Fruit fly (Drosophila melanogaster) whole organism, embryonic: ENCODE results near the gene Shawn.
A peak's percentile ranks its signal among the peaks of the same experiment; 100 is the strongest.

ENCODE experiments used
- Abd-B ChIP-seq: fragments of 200-800 bp; sonication (Bioruptor generic); optimal IDR thresholded peaks from 2 replicates; lab custom pipeline; 2018; ENCODE audit warnings: missing biosample characterization, mild to moderate bottlenecking, missing genetic modification characterization, moderate library complexity
- Blimp-1 ChIP-seq: fragments of 200-800 bp; sonication (Bioruptor generic); optimal IDR thresholded peaks from 3 replicates; lab custom pipeline; 2018; ENCODE audit warnings: missing biosample characterization, missing genetic modification characterization, mild to moderate bottlenecking, moderate library complexity, missing genetic modification reagents
- BtbVII ChIP-seq: fragments of 200-800 bp; sonication (Bioruptor generic); optimal IDR thresholded peaks from 3 replicates; lab custom pipeline; 2017; ENCODE audit warnings: missing biosample characterization, mild to moderate bottlenecking, missing genetic modification characterization
- CG12299 ChIP-seq: fragments of 200-800 bp; sonication (Bioruptor generic); optimal IDR thresholded peaks from 2 replicates; lab custom pipeline; 2018; ENCODE audit warnings: missing biosample characterization, mild to moderate bottlenecking, missing genetic modification characterization
- CG13624 ChIP-seq: fragments of 200-800 bp; sonication (Bioruptor generic); optimal IDR thresholded peaks from 2 replicates; lab custom pipeline; 2016; ENCODE audit warnings: missing biosample characterization, missing genetic modification characterization
- CG13894 ChIP-seq: fragments of 200-800 bp; sonication (Bioruptor generic); optimal IDR thresholded peaks from 3 replicates; lab custom pipeline; 2018; ENCODE audit warnings: missing biosample characterization, mild to moderate bottlenecking, missing genetic modification characterization, moderate library complexity
- CG2678 ChIP-seq: fragments of 200-800 bp; sonication (Bioruptor generic); optimal IDR thresholded peaks from 3 replicates; lab custom pipeline; 2019; ENCODE audit warnings: missing biosample characterization, mild to moderate bottlenecking, missing genetic modification characterization, moderate library complexity
- CG30020 ChIP-seq: fragments of 200-800 bp; optimal IDR thresholded peaks from 2 replicates; lab custom pipeline; 2019; ENCODE audit warnings: missing biosample characterization, mild to moderate bottlenecking, missing genetic modification characterization, moderate library complexity
- CG31224 ChIP-seq: fragments of 200-800 bp; sonication (Bioruptor generic); IDR thresholded peaks from 2 replicates; pipeline ENCODE4 v1.3.6; 2022; ENCODE audit warnings: missing biosample characterization, missing genetic modification characterization
- CG31388 ChIP-seq: fragments of 200-800 bp; sonication (Bioruptor generic); optimal IDR thresholded peaks from 2 replicates; lab custom pipeline; 2016; ENCODE audit warnings: missing biosample characterization, missing genetic modification characterization
- CG3995 ChIP-seq: fragments of 200-800 bp; sonication (Bioruptor generic); optimal IDR thresholded peaks from 3 replicates; lab custom pipeline; 2016; ENCODE audit warnings: missing biosample characterization, missing genetic modification characterization
- CG4707 ChIP-seq: fragments of 200-800 bp; sonication (Bioruptor generic); optimal IDR thresholded peaks from 2 replicates; lab custom pipeline; 2018; ENCODE audit warnings: missing biosample characterization, mild to moderate bottlenecking, missing genetic modification characterization, moderate library complexity
- CG4820 ChIP-seq: fragments of 200-800 bp; sonication (Bioruptor generic); optimal IDR thresholded peaks from 3 replicates; lab custom pipeline; 2016; ENCODE audit warnings: missing biosample characterization, missing genetic modification characterization
- CG5180 ChIP-seq: fragments of 200-800 bp; sonication (Bioruptor generic); optimal IDR thresholded peaks from 3 replicates; lab custom pipeline; 2017; ENCODE audit warnings: missing biosample characterization, missing genetic modification characterization, mild to moderate bottlenecking, moderate library complexity, missing genetic modification reagents
- CG6813 ChIP-seq: fragments of 200-800 bp; sonication (Bioruptor generic); optimal IDR thresholded peaks from 2 replicates; lab custom pipeline; 2017; ENCODE audit warnings: missing biosample characterization, missing genetic modification characterization, mild to moderate bottlenecking, moderate library complexity, missing genetic modification reagents
- CG7839 ChIP-seq: fragments of 200-800 bp; sonication (Bioruptor generic); optimal IDR thresholded peaks from 3 replicates; lab custom pipeline; 2018; ENCODE audit warnings: missing biosample characterization, mild to moderate bottlenecking, missing genetic modification characterization, moderate library complexity
- CG7963 ChIP-seq: fragments of 200-800 bp; sonication (Bioruptor generic); IDR thresholded peaks from 3 replicates; pipeline ENCODE4 v1.3.6; 2022; ENCODE audit warnings: missing biosample characterization, missing genetic modification characterization; ENCODE audit not compliant: partially characterized antibody
- CG9437 ChIP-seq: fragments of 200-800 bp; sonication (Bioruptor generic); optimal IDR thresholded peaks from 2 replicates; lab custom pipeline; 2018; ENCODE audit warnings: missing biosample characterization, mild to moderate bottlenecking, missing genetic modification characterization
- CG9797 ChIP-seq: fragments of 200-800 bp; sonication (Bioruptor generic); optimal IDR thresholded peaks from 3 replicates; lab custom pipeline; 2018; ENCODE audit warnings: missing biosample characterization, mild to moderate bottlenecking, missing genetic modification characterization
- CrebB ChIP-seq: fragments of 200-800 bp; sonication (Bioruptor generic); optimal IDR thresholded peaks from 3 replicates; lab custom pipeline; 2018; ENCODE audit warnings: missing biosample characterization, mild to moderate bottlenecking, missing genetic modification characterization
- Ets97D ChIP-seq: fragments of 200-800 bp; sonication (Bioruptor generic); optimal IDR thresholded peaks from 3 replicates; lab custom pipeline; 2016; ENCODE audit warnings: missing biosample characterization, missing genetic modification characterization
- H15 ChIP-seq: fragments of 200-800 bp; sonication (Bioruptor generic); IDR thresholded peaks from 3 replicates; pipeline ENCODE4 v1.3.6; 2022; ENCODE audit warnings: missing biosample characterization, missing genetic modification characterization
- HHEX ChIP-seq: fragments of 200-800 bp; sonication (Bioruptor generic); optimal IDR thresholded peaks from 3 replicates; lab custom pipeline; 2017; ENCODE audit warnings: missing biosample characterization, mild to moderate bottlenecking, missing genetic modification characterization, missing genetic modification reagents
- HLH54F ChIP-seq: fragments of 200-800 bp; sonication (Bioruptor generic); optimal IDR thresholded peaks from 3 replicates; lab custom pipeline; 2016; ENCODE audit warnings: missing biosample characterization, missing genetic modification characterization
- MTF-1 ChIP-seq: fragments of 200-800 bp; sonication (Bioruptor generic); optimal IDR thresholded peaks from 2 replicates; lab custom pipeline; 2018; ENCODE audit warnings: missing biosample characterization, mild to moderate bottlenecking, missing genetic modification characterization, borderline replicate concordance
- Mes4 ChIP-seq: fragments of 200-800 bp; sonication (Bioruptor generic); optimal IDR thresholded peaks from 2 replicates; lab custom pipeline; 2016; ENCODE audit warnings: missing biosample characterization, missing genetic modification characterization
- NC2β ChIP-seq: fragments of 200-800 bp; sonication (Bioruptor generic); optimal IDR thresholded peaks from 2 replicates; lab custom pipeline; 2016; ENCODE audit warnings: missing biosample characterization, missing genetic modification characterization
- Neu2 ChIP-seq: fragments of 200-800 bp; sonication (Bioruptor generic); optimal IDR thresholded peaks from 3 replicates; lab custom pipeline; 2016; ENCODE audit warnings: missing biosample characterization, missing genetic modification characterization, borderline replicate concordance
- Nf-YA ChIP-seq: fragments of 200-800 bp; sonication (Bioruptor generic); IDR thresholded peaks from 2 replicates; pipeline ENCODE4 v1.3.6; 2022; ENCODE audit warnings: missing biosample characterization, missing genetic modification characterization
- Oli ChIP-seq: fragments of 200-800 bp; sonication (Bioruptor generic); optimal IDR thresholded peaks from 2 replicates; lab custom pipeline; 2018; ENCODE audit warnings: missing biosample characterization, mild to moderate bottlenecking, missing genetic modification characterization, moderate library complexity
- Poxn ChIP-seq: fragments of 200-800 bp; sonication (Bioruptor generic); IDR thresholded peaks from 2 replicates; pipeline ENCODE4 v1.3.6; 2022; ENCODE audit warnings: missing biosample characterization, missing genetic modification characterization
- Ravus ChIP-seq: fragments of 200-800 bp; sonication (Bioruptor generic); IDR thresholded peaks from 2 replicates; pipeline ENCODE4 v1.3.6; 2022; ENCODE audit warnings: missing biosample characterization, missing genetic modification characterization
- Sox102F ChIP-seq: fragments of 200-800 bp; sonication (Bioruptor generic); optimal IDR thresholded peaks from 2 replicates; lab custom pipeline; 2018; ENCODE audit warnings: missing biosample characterization, mild to moderate bottlenecking, missing genetic modification characterization, moderate library complexity
- Stat92E ChIP-seq, 3 experiments: fragments of >200 bp in 2 of 3; fragments of 200-800 bp in 1 of 3; sonication (Bioruptor generic) in 1 of 3; optimal IDR thresholded peaks; 2 replicates each; lab custom pipeline; 2017 to 2019; ENCODE audit warnings: missing biosample characterization in 3 of 3, missing genetic modification characterization in 3 of 3, mild to moderate bottlenecking in 1 of 3, moderate library complexity in 1 of 3
- amos ChIP-seq: fragments of 200-800 bp; sonication (Bioruptor generic); IDR thresholded peaks from 2 replicates; pipeline ENCODE4 v1.3.6; 2022; ENCODE audit warnings: missing biosample characterization, missing genetic modification characterization; ENCODE audit not compliant: partially characterized antibody
- dpn ChIP-seq, 2 experiments: fragments of 200-800 bp; sonication (Bioruptor generic); optimal IDR thresholded peaks; 3 replicates each; lab custom pipeline; 2016; ENCODE audit warnings: missing biosample characterization in 2 of 2, missing genetic modification characterization in 2 of 2
- ewg ChIP-seq: fragments of 200-800 bp; sonication (Bioruptor generic); optimal IDR thresholded peaks from 3 replicates; lab custom pipeline; 2017; ENCODE audit warnings: mild to moderate bottlenecking, missing biosample characterization, missing genetic modification reagents, missing genetic modification characterization
- eyg ChIP-seq: fragments of 200-800 bp; sonication (Bioruptor generic); optimal IDR thresholded peaks from 3 replicates; lab custom pipeline; 2016; ENCODE audit warnings: missing biosample characterization, missing genetic modification characterization
- gem ChIP-seq: fragments of 200-800 bp; sonication (Bioruptor generic); optimal IDR thresholded peaks from 2 replicates; lab custom pipeline; 2019; ENCODE audit warnings: missing biosample characterization, mild to moderate bottlenecking, missing genetic modification characterization, moderate library complexity
- gt ChIP-seq: fragments of 200-800 bp; sonication (Bioruptor generic); IDR thresholded peaks from 2 replicates; pipeline ENCODE4 v1.3.6; 2022; ENCODE audit warnings: missing biosample characterization, missing genetic modification characterization
- hb ChIP-seq: fragments of 200-800 bp; sonication (Bioruptor generic); IDR thresholded peaks from 3 replicates; pipeline ENCODE4 v1.3.6; 2022; ENCODE audit warnings: missing biosample characterization, missing genetic modification characterization; ENCODE audit not compliant: partially characterized antibody
- her ChIP-seq: fragments of 200-800 bp; sonication (Bioruptor generic); optimal IDR thresholded peaks from 2 replicates; lab custom pipeline; 2016; ENCODE audit warnings: missing biosample characterization, missing genetic modification characterization
- jing ChIP-seq: fragments of 200-800 bp; sonication (Bioruptor generic); optimal IDR thresholded peaks from 2 replicates; lab custom pipeline; 2018; ENCODE audit warnings: missing biosample characterization, mild to moderate bottlenecking, missing genetic modification characterization
- lmd ChIP-seq: fragments of 200-800 bp; sonication (Bioruptor generic); IDR thresholded peaks from 2 replicates; pipeline ENCODE4 v1.3.6; 2022; ENCODE audit warnings: missing biosample characterization, missing genetic modification characterization
- p53 ChIP-seq: fragments of 200-800 bp; sonication (Bioruptor generic); optimal IDR thresholded peaks from 2 replicates; lab custom pipeline; 2016; ENCODE audit warnings: missing biosample characterization, missing genetic modification characterization
- pita ChIP-seq: fragments of 200-800 bp; sonication (Bioruptor generic); optimal IDR thresholded peaks from 2 replicates; lab custom pipeline; 2017; ENCODE audit warnings: missing biosample characterization, mild to moderate bottlenecking, missing genetic modification characterization
- seq ChIP-seq: fragments of 200-800 bp; sonication (Bioruptor generic); IDR thresholded peaks from 2 replicates; pipeline ENCODE4 v1.3.6; 2022; ENCODE audit warnings: missing biosample characterization, missing genetic modification characterization
- vnd ChIP-seq: fragments of 200-800 bp; sonication (Bioruptor generic); IDR thresholded peaks from 3 replicates; pipeline ENCODE4 v1.3.6; 2022; ENCODE audit warnings: missing biosample characterization, missing genetic modification characterization; ENCODE audit not compliant: partially characterized antibody
- vvl ChIP-seq: fragments of 200-800 bp; sonication (Bioruptor generic); IDR thresholded peaks from 2 replicates; pipeline ENCODE4 v1.3.6; 2022; ENCODE audit warnings: missing biosample characterization, missing genetic modification characterization

Shawn gene

dm6 chrX:19603953-19604352, 7.4 kb upstream of the Shawn start (continued):
- peak; percentile 55 for TF ChIP-seq Ravus (GFP tag; lab: Robert Waterston, UW)
- TF ChIP-seq lmd = peak; percentile 83
- TF ChIP-seq her (GFP tag; lab: Kevin White, UChicago) = no peak
- TF ChIP-seq H15 (GFP tag; lab: Robert Waterston, UW) = peak; percentile 69; the same call in 2 of the 3 replicates
- peak; percentile 91 for TF ChIP-seq vvl (GFP tag; lab: Robert Waterston, UW)
- peak; percentile 50 for TF ChIP-seq MTF-1 (GFP tag; lab: Kevin White, UChicago)
- peak; percentile 78 for TF ChIP-seq HHEX (GFP tag; lab: Kevin White, UChicago)
- peak; percentile 74 for TF ChIP-seq CG6813 (GFP tag; lab: Kevin White, UChicago)
- peak; percentile 61 for TF ChIP-seq BtbVII (GFP tag; lab: Kevin White, UChicago)
- no peak for TF ChIP-seq CG12299
- peak; percentile 78 for TF ChIP-seq Oli (tag; lab: Kevin White, UChicago)
- TF ChIP-seq CG9797 (GFP tag; lab: Kevin White, UChicago) = no peak
- peak; percentile 36 for TF ChIP-seq CG5180
- TF ChIP-seq hb (GFP tag; lab: Robert Waterston, UW) = no peak
- peak; percentile 67 to 79 for TF ChIP-seq dpn (GFP tag; optimal IDR thresholded peaks at IDR 0.05; lab: Kevin White, UChicago)
- peak; percentile 76 for TF ChIP-seq seq (GFP tag; lab: Robert Waterston, UW)
- no peak for TF ChIP-seq CG7963 (GFP tag; lab: Robert Waterston, UW)
- TF ChIP-seq amos (GFP tag; lab: Robert Waterston, UW) = no peak
- no peak for TF ChIP-seq Mes4 (GFP tag; lab: Kevin White, UChicago)
- peak; percentile 6 for TF ChIP-seq CG30020 (tag; lab: Kevin White, UChicago)
- TF ChIP-seq Poxn = peak; percentile 68; the same call in 1 of the 2 replicates
- peak; percentile 48 for TF ChIP-seq ewg (GFP tag; lab: Kevin White, UChicago)
- TF ChIP-seq vnd (GFP tag; lab: Robert Waterston, UW) = no peak
- peak; percentile 39 for TF ChIP-seq jing (GFP tag; lab: Kevin White, UChicago)
- TF ChIP-seq Sox102F (GFP tag; lab: Kevin White, UChicago) = peak; percentile 78
- TF ChIP-seq CG13894 (tag; lab: Kevin White, UChicago) = peak; percentile 59
- TF ChIP-seq Ets97D (GFP tag; lab: Kevin White, UChicago) = peak; percentile 20
- TF ChIP-seq CG2678 = peak; percentile 82
- TF ChIP-seq p53 (GFP tag; lab: Kevin White, UChicago) = no peak
- TF ChIP-seq CG31224 (GFP tag; lab: Robert Waterston, UW) = peak; percentile 83
- peak; percentile 6 for TF ChIP-seq CG3995 (GFP tag; lab: Kevin White, UChicago)
- TF ChIP-seq HLH54F = peak; percentile 27
- peak; percentile 35; the same call in 1 of the 2 replicates for TF ChIP-seq gt
- TF ChIP-seq gem (tag; lab: Kevin White, UChicago) = peak; percentile 80
- peak; percentile 49 for TF ChIP-seq CG9437 (GFP tag; lab: Kevin White, UChicago)
- no peak for TF ChIP-seq pita (GFP tag; lab: Kevin White, UChicago)
- TF ChIP-seq CG31388 (GFP tag; lab: Kevin White, UChicago) = peak; percentile 47
- TF ChIP-seq CrebB = peak; percentile 52
- TF ChIP-seq Blimp-1 (GFP tag; lab: Kevin White, UChicago) = peak; percentile 70
- peak; percentile 87 for TF ChIP-seq CG7839 (tag; lab: Kevin White, UChicago)
- peak; percentile 67 for TF ChIP-seq CG4820 (GFP tag; lab: Kevin White, UChicago)
- TF ChIP-seq Stat92E (GFP tag; optimal IDR thresholded peaks at IDR 0.05; lab: Kevin White, UChicago) = no peak
- no peak for TF ChIP-seq Neu2 (GFP tag; lab: Kevin White, UChicago)
- TF ChIP-seq CG4707 (GFP tag; lab: Kevin White, UChicago) = peak; percentile 13
- TF ChIP-seq eyg (GFP tag; lab: Kevin White, UChicago) = no peak
- TF ChIP-seq CG13624 (GFP tag; lab: Kevin White, UChicago) = peak; percentile 44
- peak; percentile 61; the same call in 1 of the 2 replicates for TF ChIP-seq Nf-YA (GFP tag; lab: Robert Waterston, UW)
- TF ChIP-seq NC2β (GFP tag; lab: Kevin White, UChicago) = no peak
- peak; percentile 70 for TF ChIP-seq Abd-B (GFP tag; lab: Kevin White, UChicago)
